Fruit fly (Drosophila melanogaster) whole organism, pupa: ENCODE data around the gene CG16953.

ENCODE experiments used
- CG10348 ChIP-seq: fragments of 200-800 bp; sonication (Bioruptor generic); IDR thresholded peaks from 2 replicates; pipeline ENCODE4 v1.3.6; 2022; ENCODE audit warnings: missing biosample characterization, missing genetic modification characterization
- CG34367 ChIP-seq: fragments of 200-800 bp; sonication (Bioruptor generic); optimal IDR thresholded peaks from 2 replicates; lab custom pipeline; 2018; ENCODE audit warnings: missing biosample characterization, mild to moderate bottlenecking, missing genetic modification characterization
- CG8301 ChIP-seq: fragments of 200-800 bp; sonication (Bioruptor generic); optimal IDR thresholded peaks from 2 replicates; lab custom pipeline; 2018; ENCODE audit warnings: missing biosample characterization, mild to moderate bottlenecking, missing genetic modification characterization
- D1 ChIP-seq: fragments of 200-800 bp; sonication (Bioruptor generic); optimal IDR thresholded peaks from 2 replicates; lab custom pipeline; 2018; ENCODE audit warnings: missing biosample characterization, mild to moderate bottlenecking, missing genetic modification characterization, moderate library complexity
- EcR ChIP-seq: fragments of 200-800 bp; sonication (Bioruptor generic); optimal IDR thresholded peaks from 3 replicates; lab custom pipeline; 2019; ENCODE audit warnings: missing biosample characterization, missing genetic modification characterization, mild to moderate bottlenecking, moderate library complexity, missing genetic modification reagents
- gl ChIP-seq: fragments of 200-800 bp; sonication (Bioruptor generic); optimal IDR thresholded peaks from 2 replicates; lab custom pipeline; 2018; ENCODE audit warnings: missing biosample characterization, mild to moderate bottlenecking, missing genetic modification characterization

- TF ChIP-seq CG10348 (GFP tag; lab: Robert Waterston, UW) (no peak), D1 (tag; lab: Kevin White, UChicago) (no peak), gl (tag; lab: Kevin White, UChicago) (no peak), CG8301 (tag; lab: Kevin White, UChicago) (no peak), CG34367 (tag; lab: Kevin White, UChicago) (no peak), EcR (GFP tag; lab: Kevin White, UChicago) (no peak)
Observed at dm6 chr3R:20554300-20554699, 31.3 kb downstream of the CG16953 start, which contains the start of gene att-ORFB.
